Fruit fly (Drosophila melanogaster) whole organism, adult: ENCODE results near the gene CG43402.

ENCODE experiments used
- CG11617 ChIP-seq: fragments of 200-800 bp; sonication (Bioruptor generic); optimal IDR thresholded peaks from 2 replicates; lab custom pipeline; 2017; ENCODE audit warnings: mild to moderate bottlenecking, missing biosample characterization, missing genetic modification reagents, missing genetic modification characterization
- CG12768 ChIP-seq: fragments of 200-800 bp; sonication (Bioruptor generic); optimal IDR thresholded peaks from 2 replicates; lab custom pipeline; 2017; ENCODE audit warnings: missing biosample characterization, missing genetic modification characterization, mild to moderate bottlenecking, moderate library complexity, missing genetic modification reagents
- CG14711 ChIP-seq: fragments of 200-800 bp; sonication (Bioruptor generic); optimal IDR thresholded peaks from 2 replicates; lab custom pipeline; 2018; ENCODE audit warnings: missing biosample characterization, mild to moderate bottlenecking, missing genetic modification characterization, moderate library complexity
- CG1620 ChIP-seq: fragments of 200-800 bp; sonication (Bioruptor generic); optimal IDR thresholded peaks from 2 replicates; lab custom pipeline; 2016; ENCODE audit warnings: missing biosample characterization, missing genetic modification characterization
- CG33017 ChIP-seq: fragments of 200-800 bp; sonication (Bioruptor generic); optimal IDR thresholded peaks from 2 replicates; lab custom pipeline; 2018; ENCODE audit warnings: missing biosample characterization, mild to moderate bottlenecking, missing genetic modification characterization, moderate library complexity
- CG5204 ChIP-seq: fragments of 200-800 bp; sonication (Bioruptor generic); optimal IDR thresholded peaks from 2 replicates; lab custom pipeline; 2016; ENCODE audit warnings: missing biosample characterization, missing genetic modification characterization
- CG7045 ChIP-seq: fragments of 200-800 bp; sonication (Bioruptor generic); optimal IDR thresholded peaks from 2 replicates; lab custom pipeline; 2017; ENCODE audit warnings: missing biosample characterization, mild to moderate bottlenecking, missing genetic modification characterization
- CG7101 ChIP-seq: fragments of 200-800 bp; sonication (Bioruptor generic); optimal IDR thresholded peaks from 2 replicates; lab custom pipeline; 2018; ENCODE audit warnings: missing biosample characterization, mild to moderate bottlenecking, missing genetic modification characterization, moderate library complexity
- Clk ChIP-seq: fragments of 200-800 bp; sonication (Bioruptor generic); optimal IDR thresholded peaks from 2 replicates; lab custom pipeline; 2017; ENCODE audit warnings: missing biosample characterization, missing genetic modification characterization
- Crg-1 ChIP-seq: fragments of 200-800 bp; sonication (Bioruptor generic); optimal IDR thresholded peaks from 2 replicates; lab custom pipeline; 2016; ENCODE audit warnings: missing biosample characterization, missing genetic modification characterization
- Hr96 ChIP-seq: fragments of 200-800 bp; sonication (Bioruptor generic); optimal IDR thresholded peaks from 2 replicates; lab custom pipeline; 2016; ENCODE audit warnings: missing biosample characterization, missing genetic modification characterization
- Mnt ChIP-seq: fragments of 200-800 bp; sonication (Bioruptor generic); optimal IDR thresholded peaks from 2 replicates; lab custom pipeline; 2016; ENCODE audit warnings: missing biosample characterization, mild to moderate bottlenecking, missing genetic modification characterization
- bab1 ChIP-seq: fragments of 200-800 bp; sonication (Bioruptor generic); optimal IDR thresholded peaks from 3 replicates; lab custom pipeline; 2019; ENCODE audit warnings: missing biosample characterization, mild to moderate bottlenecking, missing genetic modification characterization, moderate library complexity
- cic ChIP-seq: fragments of 200-800 bp; sonication (Bioruptor generic); optimal IDR thresholded peaks from 2 replicates; lab custom pipeline; 2017; ENCODE audit warnings: missing biosample characterization, mild to moderate bottlenecking, missing genetic modification characterization, moderate library complexity
- cnc ChIP-seq, 2 experiments: fragments of >200 bp; optimal IDR thresholded peaks; 2 replicates each; lab custom pipeline; 2017
- kay ChIP-seq: fragments of 200-800 bp; sonication (Bioruptor generic); peaks from one replicate; lab custom pipeline; 2016; ENCODE audit warnings: missing biosample characterization, missing genetic modification characterization, borderline replicate concordance
- ovo ChIP-seq: fragments of 200-800 bp; sonication (Bioruptor generic); optimal IDR thresholded peaks from 2 replicates; lab custom pipeline; 2016; ENCODE audit warnings: missing biosample characterization, missing genetic modification characterization
- pad ChIP-seq: fragments of 200-800 bp; sonication (Bioruptor generic); optimal IDR thresholded peaks from 3 replicates; lab custom pipeline; 2017; ENCODE audit warnings: missing biosample characterization, missing genetic modification characterization, mild to moderate bottlenecking, moderate library complexity, missing genetic modification reagents
- tj ChIP-seq: fragments of 200-800 bp; sonication (Bioruptor generic); optimal IDR thresholded peaks from 3 replicates; lab custom pipeline; 2017; ENCODE audit warnings: missing biosample characterization, mild to moderate bottlenecking, missing genetic modification characterization, moderate library complexity
- toe ChIP-seq: fragments of 200-800 bp; sonication (Bioruptor generic); optimal IDR thresholded peaks from 2 replicates; lab custom pipeline; 2016; ENCODE audit warnings: missing biosample characterization, missing genetic modification characterization

CG43402 gene

dm6 chr2L:1455498-1455897 lies 13.1 kb downstream of the CG43402 start:
- TF ChIP-seq Crg-1 (GFP tag; lab: Kevin White, UChicago), result no peak
- TF ChIP-seq tj, result no peak
- TF ChIP-seq Clk, result no peak
- no peak for TF ChIP-seq CG14711 (tag; lab: Kevin White, UChicago)
- TF ChIP-seq CG11617 (GFP tag; lab: Kevin White, UChicago), result no peak
- no peak for TF ChIP-seq CG7045
- no peak for TF ChIP-seq cnc (optimal IDR thresholded peaks at IDR 0.05; lab: Kevin White, UChicago)
- TF ChIP-seq CG7101 (tag; lab: Kevin White, UChicago), result no peak
- TF ChIP-seq kay (GFP tag; lab: Kevin White, UChicago), result no peak
- TF ChIP-seq ovo (GFP tag; lab: Kevin White, UChicago), result no peak
- TF ChIP-seq CG33017 (tag; lab: Kevin White, UChicago), result no peak
- TF ChIP-seq cic (GFP tag; lab: Kevin White, UChicago), result no peak
- TF ChIP-seq toe, result no peak
- no peak for TF ChIP-seq pad
- TF ChIP-seq CG1620 (GFP tag; lab: Kevin White, UChicago), result no peak
- TF ChIP-seq CG12768 (GFP tag; lab: Kevin White, UChicago), result no peak
- TF ChIP-seq Hr96 (GFP tag; lab: Kevin White, UChicago), result no peak
- no peak for TF ChIP-seq Mnt (GFP tag; lab: Kevin White, UChicago)
- TF ChIP-seq CG5204, result no peak
- no peak for TF ChIP-seq bab1

- no peak for TF ChIP-seq CG14711 (tag; lab: Kevin White, UChicago)
- TF ChIP-seq tj, result no peak
- TF ChIP-seq cnc (optimal IDR thresholded peaks at IDR 0.05; lab: Kevin White, UChicago), result no peak
- no peak for TF ChIP-seq CG5204
- TF ChIP-seq CG12768 (GFP tag; lab: Kevin White, UChicago), result no peak
- no peak for TF ChIP-seq CG7045
- TF ChIP-seq cic (GFP tag; lab: Kevin White, UChicago), result no peak
- TF ChIP-seq Hr96 (GFP tag; lab: Kevin White, UChicago), result no peak
- no peak for TF ChIP-seq CG1620 (GFP tag; lab: Kevin White, UChicago)
- TF ChIP-seq kay (GFP tag; lab: Kevin White, UChicago), result no peak
- no peak for TF ChIP-seq CG11617 (GFP tag; lab: Kevin White, UChicago)
- no peak for TF ChIP-seq CG7101 (tag; lab: Kevin White, UChicago)
- no peak for TF ChIP-seq CG33017 (tag; lab: Kevin White, UChicago)
- TF ChIP-seq bab1, result no peak
- TF ChIP-seq Crg-1 (GFP tag; lab: Kevin White, UChicago), result no peak
- TF ChIP-seq Clk, result no peak
- TF ChIP-seq pad, result no peak
- TF ChIP-seq toe, result no peak
- no peak for TF ChIP-seq Mnt (GFP tag; lab: Kevin White, UChicago)
- TF ChIP-seq ovo (GFP tag; lab: Kevin White, UChicago), result no peak
Observed at dm6 chr2L:1456305-1456704, 13.9 kb downstream of the CG43402 start.

DNA sequence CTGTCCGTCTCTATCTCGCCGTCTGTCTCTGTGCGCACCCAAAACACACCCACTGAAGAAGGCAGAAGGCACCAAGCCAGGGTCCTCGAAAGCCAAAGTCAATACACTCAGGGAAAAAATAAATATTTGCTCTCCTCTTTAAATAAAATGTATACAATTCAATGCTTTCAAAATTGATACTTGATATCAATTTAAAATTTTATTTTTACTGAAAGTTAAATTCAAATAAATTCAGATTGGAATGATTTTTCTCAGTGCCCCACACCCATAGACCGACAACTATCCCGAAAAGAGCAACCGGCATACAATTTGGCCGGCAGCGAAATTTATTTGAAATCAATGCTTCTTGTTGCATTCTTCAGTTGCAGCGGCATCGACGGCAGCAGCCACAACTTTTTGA lies 14.4 kb downstream of the CG43402 start:
- TF ChIP-seq Mnt (GFP tag; lab: Kevin White, UChicago) (no peak), kay (GFP tag; lab: Kevin White, UChicago) (no peak), CG7045 (no peak), toe (no peak), Crg-1 (GFP tag; lab: Kevin White, UChicago) (no peak), CG1620 (GFP tag; lab: Kevin White, UChicago) (no peak), CG11617 (GFP tag; lab: Kevin White, UChicago) (no peak), CG33017 (tag; lab: Kevin White, UChicago) (no peak), CG12768 (GFP tag; lab: Kevin White, UChicago) (no peak), ovo (GFP tag; lab: Kevin White, UChicago) (no peak), cnc (optimal IDR thresholded peaks at IDR 0.05; lab: Kevin White, UChicago) (no peak), Clk (no peak), Hr96 (GFP tag; lab: Kevin White, UChicago) (no peak), CG7101 (tag; lab: Kevin White, UChicago) (no peak)

DNA sequence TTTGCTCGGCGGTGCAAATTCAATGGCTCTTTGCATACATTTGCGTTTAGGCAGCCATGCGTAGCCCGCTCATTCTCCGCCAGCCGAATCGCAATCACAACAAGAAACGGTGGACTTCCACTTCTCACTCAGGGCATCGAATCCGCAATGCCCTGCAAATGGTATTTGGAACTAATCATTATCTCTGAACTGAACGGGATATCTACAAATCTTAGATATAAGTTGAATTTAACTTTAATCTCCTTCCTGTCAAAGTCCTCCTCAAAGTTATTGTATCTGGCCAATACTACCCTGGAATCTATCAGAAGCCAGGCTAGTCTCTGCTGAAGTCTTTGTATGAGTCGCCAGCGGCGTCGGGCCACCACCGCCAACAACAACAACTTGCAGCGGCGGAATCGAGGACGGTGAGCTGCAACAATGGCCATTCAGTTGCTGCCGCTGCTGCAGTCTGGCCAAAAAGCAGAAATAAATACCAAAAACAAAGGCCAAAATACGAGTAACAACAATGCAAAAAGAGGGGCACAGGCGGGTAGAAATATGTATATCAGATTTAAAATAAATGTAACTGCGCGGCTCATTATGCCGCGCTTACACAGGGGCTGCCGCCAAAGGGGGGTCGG lies 16.3 kb downstream of the CG43402 start:
- TF ChIP-seq Mnt (GFP tag; lab: Kevin White, UChicago) (no peak), Hr96 (GFP tag; lab: Kevin White, UChicago) (no peak), CG11617 (GFP tag; lab: Kevin White, UChicago) (no peak), CG12768 (GFP tag; lab: Kevin White, UChicago) (no peak), kay (GFP tag; lab: Kevin White, UChicago) (no peak), CG7045 (no peak), cnc (optimal IDR thresholded peaks at IDR 0.05; lab: Kevin White, UChicago) (no peak), Crg-1 (GFP tag; lab: Kevin White, UChicago) (no peak)

- no peak for TF ChIP-seq cic (GFP tag; lab: Kevin White, UChicago)
- TF ChIP-seq CG11617 (GFP tag; lab: Kevin White, UChicago), result no peak
- TF ChIP-seq ovo (GFP tag; lab: Kevin White, UChicago), result no peak
- TF ChIP-seq pad, result no peak
- TF ChIP-seq Mnt (GFP tag; lab: Kevin White, UChicago), result no peak
- TF ChIP-seq kay (GFP tag; lab: Kevin White, UChicago), result no peak
- no peak for TF ChIP-seq Clk
- no peak for TF ChIP-seq cnc (optimal IDR thresholded peaks at IDR 0.05; lab: Kevin White, UChicago)
- TF ChIP-seq tj, result no peak
- no peak for TF ChIP-seq Crg-1 (GFP tag; lab: Kevin White, UChicago)
- no peak for TF ChIP-seq CG5204
Observed at dm6 chr2L:1459344-1459743, 16.9 kb downstream of the CG43402 start.
